Worm (Caenorhabditis elegans): ENCODE results near the gene F54B8.4.

Gene F54B8.4

ce11 chrV:15779128-15779729 is 37.0 kb upstream of the F54B8.4 start, which contains the start of the genes nhr-285 and irld-52:
TSS of gene nhr-285 (minus strand) at chrV:15779228.
TSS of gene irld-52 (plus strand) at chrV:15779679.
- TF ChIP-seq lin-11 (tag; optimal IDR thresholded peaks at IDR 0.05) = no peak

ce11 chrV:15781086-15781485 is 35.1 kb upstream of the F54B8.4 start, which contains the start of gene T26E4.2:
TSS of gene T26E4.2 (plus strand) at chrV:15781386.
- no peak for TF ChIP-seq nhr-11 (tag; optimal IDR thresholded peaks at IDR 0.05)
- no peak for TF ChIP-seq sma-3 (GFP tag; optimal IDR thresholded peaks at IDR 0.05)
- TF ChIP-seq elt-1 (tag; optimal IDR thresholded peaks at IDR 0.05) = no peak
- TF ChIP-seq ztf-1 (GFP tag; conservative IDR thresholded peaks at IDR 0.05) = no peak
- TF ChIP-seq nhr-23 (tag; optimal IDR thresholded peaks at IDR 0.05) = no peak
- no peak for TF ChIP-seq elt-3 (tag; optimal IDR thresholded peaks at IDR 0.05)
- TF ChIP-seq snpc-4 (tag; optimal IDR thresholded peaks at IDR 0.05) = no peak
- TF ChIP-seq mab-5 (tag; optimal IDR thresholded peaks at IDR 0.05) = no peak
- no peak for TF ChIP-seq ceh-16 (tag; optimal IDR thresholded peaks at IDR 0.05)
- TF ChIP-seq dmd-4 (tag; optimal IDR thresholded peaks at IDR 0.05) = no peak
- TF ChIP-seq nhr-6 (tag; optimal IDR thresholded peaks at IDR 0.05) = no peak
- no peak for TF ChIP-seq zag-1 (tag; optimal IDR thresholded peaks at IDR 0.05)
- TF ChIP-seq nhr-77 (tag; optimal IDR thresholded peaks at IDR 0.05) = no peak
- no peak for TF ChIP-seq lsy-2 (tag; optimal IDR thresholded peaks at IDR 0.05)
- no peak for TF ChIP-seq fos-1 (tag; optimal IDR thresholded peaks at IDR 0.05)
- TF ChIP-seq Y55F3AM.14 (GFP tag; optimal IDR thresholded peaks at IDR 0.05) = no peak
- no peak for TF ChIP-seq egl-27 (tag; optimal IDR thresholded peaks at IDR 0.05)
- TF ChIP-seq unc-39 (tag; optimal IDR thresholded peaks at IDR 0.05) = no peak
- TF ChIP-seq nhr-129 (tag; optimal IDR thresholded peaks at IDR 0.05) = no peak

- TF ChIP-seq sma-3 (GFP tag; optimal IDR thresholded peaks at IDR 0.05) (no peak), snpc-4 (tag; optimal IDR thresholded peaks at IDR 0.05) (no peak), nhr-21 (tag; optimal IDR thresholded peaks at IDR 0.05) (no peak), ama-1 (optimal IDR thresholded peaks at IDR 0.05) (no peak), ceh-82 (tag; optimal IDR thresholded peaks at IDR 0.05) (no peak), ceh-16 (tag; optimal IDR thresholded peaks at IDR 0.05) (no peak), elt-1 (tag; optimal IDR thresholded peaks at IDR 0.05) (no peak), unc-39 (tag; optimal IDR thresholded peaks at IDR 0.05) (no peak), mbf-1 (tag; optimal IDR thresholded peaks at IDR 0.05) (no peak), egl-27 (tag; optimal IDR thresholded peaks at IDR 0.05) (no peak), Y55F3AM.14 (GFP tag; optimal IDR thresholded peaks at IDR 0.05) (no peak), nhr-11 (tag; optimal IDR thresholded peaks at IDR 0.05) (no peak), skn-1 (tag; optimal IDR thresholded peaks at IDR 0.05) (no peak), fos-1 (tag; optimal IDR thresholded peaks at IDR 0.05) (no peak), lin-11 (tag; optimal IDR thresholded peaks at IDR 0.05) (no peak), R02D3.7 (tag; optimal IDR thresholded peaks at IDR 0.05) (no peak)
Measured at ce11 chrV:15782494-15782893, 33.7 kb upstream of the F54B8.4 start, which contains the start of gene T26E4.3. TSS of gene T26E4.3 (plus strand) at chrV:15782794.

ce11 chrV:15792409-15792808 is 23.8 kb upstream of the F54B8.4 start, which contains the start of gene T26E4.4:
TSS of gene T26E4.4 (minus strand) at chrV:15792509.
- TF ChIP-seq ceh-82 (tag; optimal IDR thresholded peaks at IDR 0.05) (no peak), nhr-12 (tag; optimal IDR thresholded peaks at IDR 0.05) (no peak)

ce11 chrV:15793270-15793669 is 22.9 kb upstream of the F54B8.4 start, which contains the start of gene T26E4.7:
TSS of gene T26E4.7 (plus strand) at chrV:15793570.
- no peak for TF ChIP-seq lin-11 (tag; optimal IDR thresholded peaks at IDR 0.05)
- TF ChIP-seq elt-1 (tag; optimal IDR thresholded peaks at IDR 0.05) = no peak
- no peak for TF ChIP-seq nhr-10 (tag; optimal IDR thresholded peaks at IDR 0.05)
- TF ChIP-seq blmp-1 (tag; optimal IDR thresholded peaks at IDR 0.05; ENCODE audit: insufficient read depth) = no peak
- TF ChIP-seq crh-2 (tag; optimal IDR thresholded peaks at IDR 0.05) = no peak
- TF ChIP-seq ztf-11 (tag; optimal IDR thresholded peaks at IDR 0.05) = no peak
- no peak for TF ChIP-seq ceh-16 (tag; optimal IDR thresholded peaks at IDR 0.05)
- no peak for TF ChIP-seq sem-4 (tag; optimal IDR thresholded peaks at IDR 0.05)
- no peak for TF ChIP-seq lsy-2 (tag; optimal IDR thresholded peaks at IDR 0.05)
- TF ChIP-seq nhr-11 (tag; optimal IDR thresholded peaks at IDR 0.05) = no peak
- TF ChIP-seq ama-1 (optimal IDR thresholded peaks at IDR 0.05) = no peak
- TF ChIP-seq ztf-4 (tag; optimal IDR thresholded peaks at IDR 0.05) = no peak
- TF ChIP-seq egl-27 (tag; optimal IDR thresholded peaks at IDR 0.05) = no peak
- TF ChIP-seq nhr-12 (tag; optimal IDR thresholded peaks at IDR 0.05) = no peak
- TF ChIP-seq unc-39 (tag; optimal IDR thresholded peaks at IDR 0.05) = no peak
- TF ChIP-seq elt-3 (tag; optimal IDR thresholded peaks at IDR 0.05) = no peak
- no peak for TF ChIP-seq R02D3.7 (tag; optimal IDR thresholded peaks at IDR 0.05)
- TF ChIP-seq ceh-82 (tag; optimal IDR thresholded peaks at IDR 0.05) = no peak
- TF ChIP-seq fos-1 (tag; optimal IDR thresholded peaks at IDR 0.05) = no peak
